Worm (Caenorhabditis elegans): ENCODE measurements around the gene anmt-3.

ce11 chrV:9916665-9917064, 41.5 kb downstream of the anmt-3 start, which contains the start of gene C50H2.4:
- TF ChIP-seq nhr-237 (tag; optimal IDR thresholded peaks at IDR 0.05) (no peak), nhr-28 (tag; optimal IDR thresholded peaks at IDR 0.05) (no peak), ztf-11 (tag; optimal IDR thresholded peaks at IDR 0.05) (no peak), blmp-1 (tag; optimal IDR thresholded peaks at IDR 0.05) (no peak), snpc-4 (tag; optimal IDR thresholded peaks at IDR 0.05) (no peak), nhr-12 (tag; optimal IDR thresholded peaks at IDR 0.05) (no peak), nhr-76 (tag; optimal IDR thresholded peaks at IDR 0.05) (no peak), pha-4 (tag; optimal IDR thresholded peaks at IDR 0.05) (no peak), elt-3 (tag; optimal IDR thresholded peaks at IDR 0.05) (no peak), lin-13 (tag; optimal IDR thresholded peaks at IDR 0.05) (no peak), drap-1 (GFP tag; optimal IDR thresholded peaks at IDR 0.05) (no peak), unc-62 (GFP tag; optimal IDR thresholded peaks at IDR 0.05) (no peak)
